Worm (Caenorhabditis elegans): ENCODE results near the gene ZK688.10.

The ZK688.10 gene

ce11 chrIII:7917667-7918066 lies 20.8 kb upstream of the ZK688.10 start, which contains the start of gene gly-3:
Gene gly-3 (minus strand): TSS chrIII:7917767.
- no peak for TF ChIP-seq klf-2 (GFP tag; conservative IDR thresholded peaks at IDR 0.05)

- no peak for TF ChIP-seq cog-1 (tag; optimal IDR thresholded peaks at IDR 0.05)
- no peak for TF ChIP-seq tab-1 (GFP tag; IDR thresholded peaks at IDR 0.05)
- TF ChIP-seq ref-1 (GFP tag; conservative IDR thresholded peaks at IDR 0.05): no peak
- TF ChIP-seq ztf-29 (GFP tag; IDR thresholded peaks at IDR 0.05): no peak
- no peak for TF ChIP-seq klf-2 (GFP tag; conservative IDR thresholded peaks at IDR 0.05)
- TF ChIP-seq T22C8.4 (GFP tag; IDR thresholded peaks at IDR 0.05): no peak
- no peak for TF ChIP-seq flt-1 (GFP tag; IDR thresholded peaks at IDR 0.05)
- no peak for TF ChIP-seq med-1 (GFP tag; optimal IDR thresholded peaks at IDR 0.05; ENCODE audit: insufficient read depth)
- no peak for TF ChIP-seq ztf-23 (GFP tag; IDR thresholded peaks at IDR 0.05)
These were observed 16.7 kb upstream of the ZK688.10 start, which contains the start of gene ZK688.12 for ce11 chrIII:7913488-7913887. Gene ZK688.12 (minus strand): TSS chrIII:7913588.

- TF ChIP-seq flt-1 (GFP tag; IDR thresholded peaks at IDR 0.05): no peak
- no peak for TF ChIP-seq med-1 (GFP tag; optimal IDR thresholded peaks at IDR 0.05; ENCODE audit: insufficient read depth)
- no peak for TF ChIP-seq cog-1 (tag; optimal IDR thresholded peaks at IDR 0.05)
- no peak for TF ChIP-seq ztf-29 (GFP tag; IDR thresholded peaks at IDR 0.05)
- no peak for TF ChIP-seq tab-1 (GFP tag; IDR thresholded peaks at IDR 0.05)
- TF ChIP-seq ztf-23 (GFP tag; IDR thresholded peaks at IDR 0.05): no peak
- TF ChIP-seq ref-1 (GFP tag; conservative IDR thresholded peaks at IDR 0.05): no peak
- TF ChIP-seq T22C8.4 (GFP tag; IDR thresholded peaks at IDR 0.05): no peak
- TF ChIP-seq klf-2 (GFP tag; conservative IDR thresholded peaks at IDR 0.05): no peak
These were observed 14.8 kb upstream of the ZK688.10 start, which contains the start of gene ZK688.7 for ce11 chrIII:7911621-7912020. Gene ZK688.7 (minus strand): TSS chrIII:7911634.

DNA sequence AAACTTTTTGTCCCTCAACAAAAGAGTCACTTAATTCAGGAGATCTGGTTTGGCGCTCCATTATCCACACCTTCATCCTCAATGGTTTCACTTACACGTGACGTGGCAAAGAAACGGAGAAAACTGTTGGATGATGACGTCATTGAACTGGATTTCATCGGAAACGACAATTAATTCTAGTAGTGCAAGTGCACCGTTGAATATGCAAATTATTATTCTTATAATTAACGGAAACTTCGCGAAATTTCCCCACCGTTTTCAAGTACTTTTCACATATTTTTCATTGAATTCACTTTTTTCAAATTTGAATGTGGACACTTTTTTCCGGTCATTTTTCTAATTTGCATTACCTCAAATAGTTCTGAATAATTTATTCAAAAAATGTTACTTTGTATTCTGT lies 12.4 kb upstream of the ZK688.10 start, which contains the start of gene ZK688.1:
ZK688.1 (plus strand) TSS at position 301 of the 400 bp plus-strand sequence.
- no peak for TF ChIP-seq ztf-29 (GFP tag; IDR thresholded peaks at IDR 0.05)
- TF ChIP-seq cog-1 (tag; optimal IDR thresholded peaks at IDR 0.05): no peak
- no peak for TF ChIP-seq tab-1 (GFP tag; IDR thresholded peaks at IDR 0.05)
- TF ChIP-seq T22C8.4 (GFP tag; IDR thresholded peaks at IDR 0.05): no peak
- TF ChIP-seq klf-2 (GFP tag; conservative IDR thresholded peaks at IDR 0.05): no peak
- no peak for TF ChIP-seq ztf-23 (GFP tag; IDR thresholded peaks at IDR 0.05)
- no peak for TF ChIP-seq ref-1 (GFP tag; conservative IDR thresholded peaks at IDR 0.05)
- no peak for TF ChIP-seq flt-1 (GFP tag; IDR thresholded peaks at IDR 0.05)
- TF ChIP-seq med-1 (GFP tag; optimal IDR thresholded peaks at IDR 0.05; ENCODE audit: insufficient read depth): no peak

ce11 chrIII:7907515-7907914 lies 10.7 kb upstream of the ZK688.10 start, which contains the start of gene pcp-5:
Gene pcp-5 (minus strand): TSS chrIII:7907615.
- TF ChIP-seq ztf-29 (GFP tag; IDR thresholded peaks at IDR 0.05): no peak
- TF ChIP-seq ref-1 (GFP tag; conservative IDR thresholded peaks at IDR 0.05): no peak
- no peak for TF ChIP-seq med-1 (GFP tag; optimal IDR thresholded peaks at IDR 0.05; ENCODE audit: insufficient read depth)
- no peak for TF ChIP-seq klf-2 (GFP tag; conservative IDR thresholded peaks at IDR 0.05)
- TF ChIP-seq cog-1 (tag; optimal IDR thresholded peaks at IDR 0.05): no peak
- no peak for TF ChIP-seq tab-1 (GFP tag; IDR thresholded peaks at IDR 0.05)
- no peak for TF ChIP-seq T22C8.4 (GFP tag; IDR thresholded peaks at IDR 0.05)
- TF ChIP-seq flt-1 (GFP tag; IDR thresholded peaks at IDR 0.05): no peak
- TF ChIP-seq ztf-23 (GFP tag; IDR thresholded peaks at IDR 0.05): no peak

ce11 chrIII:7903427-7903826 lies 6.6 kb upstream of the ZK688.10 start:
- no peak for TF ChIP-seq klf-2 (GFP tag; conservative IDR thresholded peaks at IDR 0.05)
- TF ChIP-seq ztf-23 (GFP tag; IDR thresholded peaks at IDR 0.05): no peak
- no peak for TF ChIP-seq tab-1 (GFP tag; IDR thresholded peaks at IDR 0.05)
- no peak for TF ChIP-seq ref-1 (GFP tag; conservative IDR thresholded peaks at IDR 0.05)
- TF ChIP-seq flt-1 (GFP tag; IDR thresholded peaks at IDR 0.05): no peak
- TF ChIP-seq ztf-29 (GFP tag; IDR thresholded peaks at IDR 0.05): no peak
- no peak for TF ChIP-seq med-1 (GFP tag; optimal IDR thresholded peaks at IDR 0.05; ENCODE audit: insufficient read depth)
- no peak for TF ChIP-seq cog-1 (tag; optimal IDR thresholded peaks at IDR 0.05)
- TF ChIP-seq T22C8.4 (GFP tag; IDR thresholded peaks at IDR 0.05): no peak

DNA sequence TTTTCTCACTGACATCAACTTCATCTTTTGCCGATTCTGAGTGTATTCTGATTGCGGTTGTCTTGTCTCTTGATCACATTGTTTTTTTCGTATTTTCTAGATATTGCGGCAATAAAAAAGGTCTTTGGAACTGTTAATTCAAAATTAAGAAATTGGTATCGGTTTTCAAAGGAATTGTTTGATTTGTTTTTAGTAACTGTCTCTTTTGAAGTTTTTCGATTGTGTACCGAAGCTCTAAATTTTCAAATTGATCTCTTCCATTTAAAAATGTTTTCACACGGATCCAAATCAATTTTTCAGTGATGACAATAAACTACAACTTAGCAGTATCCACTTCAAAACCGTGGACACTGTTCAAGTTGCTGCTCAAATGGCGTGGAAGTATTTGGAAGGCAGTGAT lies 3.9 kb upstream of the ZK688.10 start, which contains the start of gene best-24:
best-24 (plus strand) TSS at position 301 of the 400 bp plus-strand sequence.
- TF ChIP-seq ref-1 (GFP tag; conservative IDR thresholded peaks at IDR 0.05) (no peak), T22C8.4 (GFP tag; IDR thresholded peaks at IDR 0.05) (no peak), ztf-23 (GFP tag; IDR thresholded peaks at IDR 0.05) (no peak), cog-1 (tag; optimal IDR thresholded peaks at IDR 0.05) (no peak), tab-1 (GFP tag; IDR thresholded peaks at IDR 0.05) (no peak), med-1 (GFP tag; optimal IDR thresholded peaks at IDR 0.05; ENCODE audit: insufficient read depth) (no peak), ztf-29 (GFP tag; IDR thresholded peaks at IDR 0.05) (no peak), flt-1 (GFP tag; IDR thresholded peaks at IDR 0.05) (no peak)

DNA sequence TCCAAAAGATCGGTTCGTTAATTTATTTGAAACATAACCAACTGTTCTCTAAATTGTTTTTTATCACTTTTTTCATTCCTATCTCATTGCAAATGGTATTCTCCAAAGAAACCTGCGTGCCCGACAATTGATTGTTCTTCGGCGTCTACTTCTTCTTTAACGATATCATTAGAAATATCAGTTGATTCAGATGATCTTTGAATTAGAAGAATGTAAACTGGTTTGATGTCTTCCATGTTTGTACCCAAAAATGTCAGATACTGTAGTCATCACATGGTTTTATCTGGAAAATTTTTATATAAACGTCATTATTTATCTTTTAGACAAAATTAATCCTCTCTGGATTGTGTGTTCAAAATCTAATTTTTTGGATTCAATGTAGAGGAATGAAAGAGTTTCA lies 908 bp upstream of the ZK688.10 start:
- TF ChIP-seq ztf-23 (GFP tag; IDR thresholded peaks at IDR 0.05) (no peak), T22C8.4 (GFP tag; IDR thresholded peaks at IDR 0.05) (no peak), med-1 (GFP tag; optimal IDR thresholded peaks at IDR 0.05; ENCODE audit: insufficient read depth) (no peak), ref-1 (GFP tag; conservative IDR thresholded peaks at IDR 0.05) (no peak), klf-2 (GFP tag; conservative IDR thresholded peaks at IDR 0.05) (no peak), tab-1 (GFP tag; IDR thresholded peaks at IDR 0.05) (no peak), cog-1 (tag; optimal IDR thresholded peaks at IDR 0.05) (no peak)

ce11 chrIII:7894724-7895123 lies 2.1 kb downstream of the ZK688.10 start, which contains the start of gene ZK688.4:
Gene ZK688.4 (plus strand): TSS chrIII:7895024.
- TF ChIP-seq flt-1 (GFP tag; IDR thresholded peaks at IDR 0.05): no peak
- no peak for TF ChIP-seq klf-2 (GFP tag; conservative IDR thresholded peaks at IDR 0.05)

DNA sequence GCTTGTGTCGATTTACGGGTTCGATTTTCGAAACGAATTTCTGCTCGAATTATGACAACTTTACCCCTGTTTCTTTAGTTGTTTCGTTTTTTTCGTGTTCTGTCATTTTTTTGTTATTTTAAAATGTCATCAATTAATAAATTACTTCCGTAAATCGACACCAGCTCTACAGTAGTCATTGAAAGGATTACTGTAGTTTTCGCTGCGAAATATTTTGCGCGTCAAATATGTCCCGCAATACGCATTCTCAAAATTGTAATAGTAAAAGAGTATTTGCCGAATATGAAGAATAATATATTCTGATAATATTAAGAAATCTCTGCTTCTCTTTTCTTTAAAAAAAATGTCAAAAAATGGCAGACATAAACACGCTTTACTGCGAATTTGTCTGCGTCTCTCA lies 3.6 kb downstream of the ZK688.10 start:
- TF ChIP-seq cog-1 (tag; optimal IDR thresholded peaks at IDR 0.05) (no peak), ref-1 (GFP tag; conservative IDR thresholded peaks at IDR 0.05) (no peak), ztf-23 (GFP tag; IDR thresholded peaks at IDR 0.05) (no peak), T22C8.4 (GFP tag; IDR thresholded peaks at IDR 0.05) (no peak), ztf-29 (GFP tag; IDR thresholded peaks at IDR 0.05) (no peak), med-1 (GFP tag; optimal IDR thresholded peaks at IDR 0.05; ENCODE audit: insufficient read depth) (no peak), klf-2 (GFP tag; conservative IDR thresholded peaks at IDR 0.05) (no peak), tab-1 (GFP tag; IDR thresholded peaks at IDR 0.05) (no peak), flt-1 (GFP tag; IDR thresholded peaks at IDR 0.05) (no peak)

Measured in whole organism, midembryonic.